Worm (Caenorhabditis elegans): ENCODE results near the gene C29F9.8.

C29F9.8 gene

DNA sequence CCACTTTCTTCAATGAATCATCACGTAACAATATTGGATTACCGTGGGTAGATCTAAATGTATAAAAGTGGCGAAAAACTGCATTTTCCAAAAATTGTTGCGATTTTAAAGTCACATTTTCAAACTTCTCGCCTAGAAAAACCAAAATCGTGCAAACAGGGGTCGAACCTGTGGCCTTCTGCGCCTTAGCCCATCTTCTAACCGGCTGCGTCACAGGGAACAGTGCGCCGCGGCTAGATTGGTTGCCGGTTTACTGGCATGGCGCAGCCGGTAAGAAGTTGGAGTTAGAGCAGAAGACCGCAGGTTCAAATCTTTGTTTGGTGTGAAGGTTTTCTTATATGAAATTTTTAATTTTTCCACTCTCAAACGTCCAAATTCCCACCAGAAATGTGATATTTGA lies 47.9 kb downstream of the C29F9.8 start:
- TF ChIP-seq ama-1 (optimal IDR thresholded peaks at IDR 0.05) = no peak
- TF ChIP-seq egl-27 (tag; optimal IDR thresholded peaks at IDR 0.05) = no peak
- no peak for TF ChIP-seq aly-2 (tag; optimal IDR thresholded peaks at IDR 0.05)
- no peak for TF ChIP-seq crh-2 (tag; optimal IDR thresholded peaks at IDR 0.05)
- no peak for TF ChIP-seq alr-1 (tag; optimal IDR thresholded peaks at IDR 0.05)
- TF ChIP-seq lin-39 (tag; optimal IDR thresholded peaks at IDR 0.05) = no peak
- no peak for TF ChIP-seq mab-5 (tag; optimal IDR thresholded peaks at IDR 0.05)
- no peak for TF ChIP-seq snpc-4 (tag; optimal IDR thresholded peaks at IDR 0.05)
- TF ChIP-seq sem-4 (tag; optimal IDR thresholded peaks at IDR 0.05) = no peak
- no peak for TF ChIP-seq Y55F3AM.14 (GFP tag; optimal IDR thresholded peaks at IDR 0.05)
- no peak for TF ChIP-seq unc-62 (GFP tag; optimal IDR thresholded peaks at IDR 0.05)

DNA sequence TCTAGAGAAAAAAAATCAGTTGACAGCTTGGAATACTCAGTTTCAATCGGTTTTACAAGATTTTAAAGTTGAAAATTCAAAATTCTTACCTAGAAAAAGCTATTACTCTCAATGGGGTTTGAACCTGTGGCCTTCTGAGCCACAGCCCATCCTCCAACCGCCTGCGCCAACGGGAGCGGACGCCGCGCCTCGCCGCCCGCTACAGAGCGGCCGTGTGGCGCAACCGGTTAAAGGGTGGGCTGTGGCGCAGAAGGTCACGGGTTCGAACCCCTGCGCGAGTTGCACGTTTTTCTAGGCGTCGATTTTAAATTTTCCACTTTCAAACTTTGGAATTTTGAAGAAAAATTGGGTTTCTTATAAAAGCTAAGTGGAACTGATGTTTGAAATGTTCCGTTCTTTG lies 48.6 kb downstream of the C29F9.8 start:
- TF ChIP-seq nhr-237 (tag; optimal IDR thresholded peaks at IDR 0.05) = no peak
- no peak for TF ChIP-seq nhr-23 (tag; optimal IDR thresholded peaks at IDR 0.05)

Data from whole organism, L2 larva.